Worm (Caenorhabditis elegans): Measurements from ENCODE around the gene C44F1.1.

- no peak for TF ChIP-seq hmbx-1 (tag; optimal IDR thresholded peaks at IDR 0.05)
- no peak for TF ChIP-seq ama-1 (optimal IDR thresholded peaks at IDR 0.05)
- no peak for TF ChIP-seq flt-1 (GFP tag; IDR thresholded peaks at IDR 0.05)
- TF ChIP-seq ceh-13 (GFP tag; optimal IDR thresholded peaks at IDR 0.05) = no peak
These were observed 43.6 kb upstream of the C44F1.1 start, which contains the start of gene toh-1 for ce11 chrIII:3809008-3809407.

All from whole organism, early embryonic.